Worm (Caenorhabditis elegans) whole organism, L2 larva: Measurements from ENCODE around the gene Y37A1B.4.

Experiments used
- alr-1 ChIP-seq: fragments of 150-350 bp; optimal IDR thresholded peaks from 2 replicates; lab custom pipeline; 2014; ENCODE audit warnings: missing biosample characterization, missing genetic modification characterization
- ceh-16 ChIP-seq: fragments of 150-350 bp; optimal IDR thresholded peaks from 2 replicates; lab custom pipeline; 2014; ENCODE audit warnings: missing biosample characterization, missing genetic modification characterization
- fos-1 ChIP-seq: fragments of 150-350 bp; optimal IDR thresholded peaks from 2 replicates; lab custom pipeline; 2014; ENCODE audit warnings: missing biosample characterization, missing genetic modification characterization
- mbf-1 ChIP-seq: sonication (generic microtip); optimal IDR thresholded peaks from 2 replicates; lab custom pipeline; 2017; ENCODE audit warnings: missing biosample characterization, missing genetic modification characterization
- mdl-1 ChIP-seq, 2 experiments: fragments of 150-350 bp in 1 of 2; sonication (generic microtip) in 1 of 2; optimal IDR thresholded peaks; 2 replicates each; lab custom pipeline; 2017; ENCODE audit warnings: missing biosample characterization in 2 of 2, missing genetic modification characterization in 2 of 2
- nhr-129 ChIP-seq: fragments of 150-350 bp; optimal IDR thresholded peaks from 2 replicates; lab custom pipeline; 2014; ENCODE audit warnings: missing biosample characterization, missing genetic modification characterization
- peb-1 ChIP-seq: fragments of 150-350 bp; optimal IDR thresholded peaks from 2 replicates; lab custom pipeline; 2014; ENCODE audit warnings: missing biosample characterization, missing genetic modification characterization
- unc-62 ChIP-seq: fragments of 150-350 bp; optimal IDR thresholded peaks from 2 replicates; lab custom pipeline; 2014; ENCODE audit warnings: missing biosample characterization, missing genetic modification reagents, missing genetic modification characterization
- zag-1 ChIP-seq: fragments of 150-350 bp; optimal IDR thresholded peaks from 2 replicates; lab custom pipeline; 2014; ENCODE audit warnings: missing biosample characterization, missing genetic modification characterization
- ztf-11 ChIP-seq: sonication (generic microtip); optimal IDR thresholded peaks from 2 replicates; lab custom pipeline; 2017; ENCODE audit warnings: missing biosample characterization, missing genetic modification characterization

The Y37A1B.4 gene

ce11 chrIV:14013692-14014091, 46.8 kb downstream of the Y37A1B.4 start (continued):
- TF ChIP-seq zag-1 (tag; lab: Kevin White, UChicago): no peak
- TF ChIP-seq mbf-1 (tag; lab: Kevin White, UChicago): no peak
- no peak for TF ChIP-seq ceh-16 (tag; lab: Kevin White, UChicago)
- TF ChIP-seq alr-1 (tag; lab: Kevin White, UChicago): no peak
- TF ChIP-seq fos-1 (tag; lab: Kevin White, UChicago): no peak
- TF ChIP-seq peb-1 (tag; lab: Kevin White, UChicago): no peak
- no peak for TF ChIP-seq unc-62 (GFP tag; lab: Kevin White, UChicago)
- peak; percentile 80 for TF ChIP-seq nhr-129 (tag; lab: Kevin White, UChicago)
- TF ChIP-seq mdl-1 (tag; optimal IDR thresholded peaks at IDR 0.05; lab: Kevin White, UChicago): no peak
- no peak for TF ChIP-seq ztf-11
